Fruit fly (Drosophila melanogaster) whole organism, wandering third instar larva: Measurements from ENCODE around the gene Sfp77F.

Source experiments
- Abd-B ChIP-seq: fragments of >200 bp; optimal IDR thresholded peaks from 2 replicates; lab custom pipeline; 2017; ENCODE audit warnings: missing biosample characterization, missing genetic modification characterization
- Dfd ChIP-seq: fragments of >200 bp; optimal IDR thresholded peaks from 2 replicates; lab custom pipeline; 2017; ENCODE audit warnings: missing biosample characterization, missing genetic modification characterization
- GATAd ChIP-seq: sonication (Bioruptor generic); optimal IDR thresholded peaks from 2 replicates; lab custom pipeline; 2016; ENCODE audit warnings: missing biosample characterization, missing genetic modification characterization
- HLH106 ChIP-seq: fragments of 200-800 bp; optimal IDR thresholded peaks from 3 replicates; lab custom pipeline; 2019; ENCODE audit warnings: missing biosample characterization, mild to moderate bottlenecking, missing genetic modification characterization, moderate library complexity
- Hnf4 ChIP-seq: fragments of 200-800 bp; sonication (Bioruptor generic); optimal IDR thresholded peaks from 2 replicates; lab custom pipeline; 2016; ENCODE audit warnings: missing biosample characterization, mild to moderate bottlenecking, missing genetic modification characterization
- Hr78 ChIP-seq: fragments of >200 bp; optimal IDR thresholded peaks from 2 replicates; lab custom pipeline; 2017; ENCODE audit warnings: missing biosample characterization, missing genetic modification characterization
- Jra ChIP-seq: sonication (Bioruptor generic); optimal IDR thresholded peaks from 2 replicates; lab custom pipeline; 2016; ENCODE audit warnings: missing biosample characterization, missing genetic modification characterization
- Mio ChIP-seq: sonication (Bioruptor generic); optimal IDR thresholded peaks from 2 replicates; lab custom pipeline; 2016; ENCODE audit warnings: missing biosample characterization, missing genetic modification characterization
- Myc ChIP-seq: fragments of >200 bp; optimal IDR thresholded peaks from 2 replicates; lab custom pipeline; 2017
- Rel ChIP-seq, 2 experiments: fragments of 200-800 bp; sonication (Bioruptor generic) in 1 of 2; optimal IDR thresholded peaks; 2 replicates in 1 of 2; 3 replicates in 1 of 2; lab custom pipeline; 2016 to 2019; ENCODE audit warnings: mild to moderate bottlenecking in 2 of 2, missing biosample characterization in 2 of 2, missing genetic modification characterization in 2 of 2, moderate library complexity in 1 of 2
- Sp1 ChIP-seq: fragments of 200-800 bp; sonication (Bioruptor generic); optimal IDR thresholded peaks from 3 replicates; lab custom pipeline; 2019; ENCODE audit warnings: missing biosample characterization, mild to moderate bottlenecking, missing genetic modification characterization, moderate library complexity
- Vsx2 ChIP-seq: fragments of 200-300, 225-300 bp; sonication (Bioruptor generic); optimal IDR thresholded peaks from 2 replicates; lab custom pipeline; 2018; ENCODE audit warnings: missing biosample characterization, missing genetic modification characterization; ENCODE audit not compliant: partially characterized antibody
- dl ChIP-seq, 2 experiments: fragments of 175-275, 200-275 bp in 1 of 2; fragments of 200-275 bp in 1 of 2; sonication (Bioruptor generic); optimal IDR thresholded peaks; lab custom pipeline; 2018; ENCODE audit warnings: mild to moderate bottlenecking in 2 of 2, missing biosample characterization in 2 of 2, missing genetic modification characterization in 2 of 2, moderate library complexity in 2 of 2; ENCODE audit not compliant: partially characterized antibody in 2 of 2, insufficient read depth in 1 of 2
- dmrt93B ChIP-seq: fragments of 200-800 bp; sonication (Bioruptor generic); optimal IDR thresholded peaks from 2 replicates; lab custom pipeline; 2018; ENCODE audit warnings: missing biosample characterization, mild to moderate bottlenecking, missing genetic modification characterization
- dsf ChIP-seq: sonication (Bioruptor generic); optimal IDR thresholded peaks from 2 replicates; lab custom pipeline; 2016; ENCODE audit warnings: missing biosample characterization, missing genetic modification characterization, borderline replicate concordance
- ey ChIP-seq: fragments of 200-800 bp; sonication (Bioruptor generic); optimal IDR thresholded peaks from 2 replicates; lab custom pipeline; 2016; ENCODE audit warnings: missing biosample characterization, missing genetic modification characterization
- foxo ChIP-seq, 2 experiments: fragments of 200-800 bp; sonication (Bioruptor generic); optimal IDR thresholded peaks; 2 replicates in 1 of 2; 3 replicates in 1 of 2; lab custom pipeline; 2016 to 2017; ENCODE audit warnings: missing biosample characterization in 2 of 2, missing genetic modification characterization in 2 of 2
- fru ChIP-seq: fragments of 200-800 bp; sonication (Bioruptor generic); optimal IDR thresholded peaks from 3 replicates; lab custom pipeline; 2016; ENCODE audit warnings: missing biosample characterization, mild to moderate bottlenecking, missing genetic modification characterization
- h ChIP-seq: fragments of 200-800 bp; sonication (Bioruptor generic); optimal IDR thresholded peaks from 3 replicates; lab custom pipeline; 2016; ENCODE audit warnings: missing biosample characterization, mild to moderate bottlenecking, missing genetic modification characterization
- lola ChIP-seq: fragments of >200 bp; optimal IDR thresholded peaks from 2 replicates; lab custom pipeline; 2017; ENCODE audit warnings: missing biosample characterization, missing genetic modification characterization
- pan ChIP-seq: fragments of >200 bp; optimal IDR thresholded peaks from 2 replicates; lab custom pipeline; 2017
- psq ChIP-seq: fragments of 200-800 bp; sonication (Bioruptor generic); optimal IDR thresholded peaks from 3 replicates; lab custom pipeline; 2017; ENCODE audit warnings: missing biosample characterization, mild to moderate bottlenecking, missing genetic modification characterization, moderate library complexity
- rgr ChIP-seq: fragments of 200-800 bp; sonication (Bioruptor generic); optimal IDR thresholded peaks from 3 replicates; lab custom pipeline; 2016; ENCODE audit warnings: missing biosample characterization, mild to moderate bottlenecking, missing genetic modification characterization
- sage ChIP-seq: fragments of 200-800 bp; sonication (Bioruptor generic); optimal IDR thresholded peaks from 2 replicates; lab custom pipeline; 2016; ENCODE audit warnings: missing biosample characterization, mild to moderate bottlenecking, missing genetic modification characterization
- sv ChIP-seq: fragments of 200-800 bp; sonication (Bioruptor generic); optimal IDR thresholded peaks from 3 replicates; lab custom pipeline; 2016; ENCODE audit warnings: missing biosample characterization, missing genetic modification characterization
- tai ChIP-seq: sonication (Bioruptor generic); optimal IDR thresholded peaks from 2 replicates; lab custom pipeline; 2016; ENCODE audit warnings: missing biosample characterization, missing genetic modification characterization
- usp ChIP-seq: fragments of >200 bp; optimal IDR thresholded peaks from 2 replicates; lab custom pipeline; 2017; ENCODE audit warnings: missing biosample characterization, missing genetic modification characterization
- woc ChIP-seq: sonication (Bioruptor generic); optimal IDR thresholded peaks from 2 replicates; lab custom pipeline; 2016; ENCODE audit warnings: missing biosample characterization, mild to moderate bottlenecking, missing genetic modification characterization

Gene Sfp77F

DNA sequence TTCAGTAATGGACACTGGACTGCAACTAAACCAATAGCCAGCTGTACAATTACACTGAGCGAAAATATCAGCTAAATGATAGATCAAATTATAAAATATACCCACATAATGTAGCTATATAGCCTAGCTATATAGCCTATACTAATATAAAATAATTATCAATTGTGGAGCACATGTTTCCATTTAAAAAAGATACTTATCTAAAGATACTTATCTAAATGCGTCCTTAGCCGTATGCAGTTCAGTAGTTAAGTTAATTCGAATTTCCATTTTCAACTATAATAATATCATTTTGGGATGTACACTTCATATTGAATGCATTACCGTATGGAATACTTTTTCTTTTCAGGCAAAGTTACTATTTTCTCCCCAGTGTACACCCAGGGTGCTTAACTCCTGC lies 21.7 kb upstream of the Sfp77F start:
- no peak for TF ChIP-seq sv (GFP tag; lab: Kevin White, UChicago)
- TF ChIP-seq, all 38 proteins: peak for 0

DNA sequence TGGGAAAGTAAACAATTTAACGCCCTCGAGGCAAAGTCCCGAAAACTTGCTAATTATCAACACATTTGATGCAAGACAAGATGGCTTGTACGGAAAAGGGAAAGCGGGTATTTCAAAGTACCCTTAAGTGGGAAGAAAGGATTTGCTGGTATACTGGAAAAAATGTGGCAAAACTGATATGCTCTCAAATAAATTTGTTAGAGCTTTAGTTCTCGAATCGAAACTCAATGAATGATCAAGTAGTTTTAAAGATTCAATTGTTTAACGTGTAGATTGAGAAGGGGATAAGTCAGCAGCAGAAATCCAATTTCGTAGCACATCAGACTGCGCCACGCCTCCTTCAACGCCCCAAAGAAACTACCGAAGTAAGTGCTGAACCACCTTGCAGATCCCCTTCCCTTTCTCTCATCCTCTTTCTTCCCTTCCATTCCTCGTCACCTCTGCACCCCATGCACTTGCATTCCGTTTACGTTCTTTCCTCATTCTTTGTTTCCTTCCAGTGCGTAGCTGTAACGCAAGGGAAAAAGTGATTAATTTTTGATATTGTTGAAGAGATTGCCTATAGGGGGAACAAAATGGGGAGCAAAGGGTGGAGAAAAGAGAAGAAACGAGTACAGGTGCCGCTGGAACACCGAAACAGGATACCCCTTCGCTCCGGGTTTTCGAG lies 19.9 kb upstream of the Sfp77F start:
- peak; percentile 59 for TF ChIP-seq fru (GFP tag; lab: Kevin White, UChicago)
- no peak for TF ChIP-seq pan (lab: Kevin White, UChicago)
- no peak for TF ChIP-seq Vsx2 (GFP tag; lab: Kevin White, UChicago)
- TF ChIP-seq foxo (GFP tag; optimal IDR thresholded peaks at IDR 0.05; lab: Kevin White, UChicago): peak in 1 of 2 experiments; percentile 37
- TF ChIP-seq psq (GFP tag; lab: Kevin White, UChicago): peak; percentile 90
- TF ChIP-seq ey: peak; percentile 26
- TF ChIP-seq rgr (GFP tag; lab: Kevin White, UChicago): peak; percentile 23
- TF ChIP-seq h (GFP tag; lab: Kevin White, UChicago): peak; percentile 44
- peak; percentile 52 for TF ChIP-seq woc (GFP tag; lab: Kevin White, UChicago)
- peak; percentile 30 for TF ChIP-seq HLH106
- peak; percentile 23 for TF ChIP-seq Sp1 (GFP tag; lab: Kevin White, UChicago)

DNA sequence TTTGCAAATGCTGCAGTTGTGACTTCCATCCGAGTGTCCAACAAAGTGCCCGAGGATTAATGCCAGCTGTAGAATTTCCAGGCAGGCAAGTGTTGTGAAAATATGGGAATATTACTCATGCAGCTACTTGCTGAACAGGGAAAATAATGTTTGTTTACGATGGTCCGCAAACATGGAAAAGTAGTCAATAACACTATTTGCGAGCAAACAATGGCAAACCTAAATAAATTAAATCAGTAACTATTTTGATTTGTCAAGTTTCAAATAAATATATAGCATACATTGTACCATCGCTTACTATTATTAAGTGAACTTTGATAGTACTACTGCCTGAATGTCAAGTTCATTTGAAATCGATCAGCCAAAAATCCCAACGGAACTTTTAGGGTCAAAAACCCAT lies 17.9 kb upstream of the Sfp77F start:
- TF ChIP-seq Mio (GFP tag; lab: Kevin White, UChicago) (no peak), Jra (GFP tag; lab: Kevin White, UChicago) (no peak), usp (no peak), dsf (GFP tag; lab: Kevin White, UChicago) (no peak), lola (GFP tag; lab: Kevin White, UChicago) (no peak)

DNA sequence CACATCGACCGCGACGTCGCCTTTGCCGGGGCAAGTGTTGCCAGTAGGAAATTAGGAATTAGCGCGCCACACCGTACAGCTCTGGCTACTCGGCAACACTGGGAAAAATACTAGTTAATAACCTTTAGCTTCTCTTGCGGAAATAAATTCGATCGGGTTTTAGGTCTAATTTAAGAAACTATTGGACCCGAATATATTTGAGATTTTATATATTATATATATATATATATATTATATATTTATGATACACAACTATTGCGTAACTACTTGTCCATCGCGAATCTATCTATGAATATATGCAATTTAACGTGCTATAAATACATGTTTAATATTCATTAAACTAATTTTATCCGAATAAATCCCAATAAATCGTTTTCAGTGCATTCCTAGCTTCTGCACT lies 17.2 kb upstream of the Sfp77F start:
- TF ChIP-seq tai (GFP tag; lab: Kevin White, UChicago) (no peak), rgr (GFP tag; lab: Kevin White, UChicago) (no peak), Hnf4 (GFP tag; lab: Kevin White, UChicago) (no peak), dsf (GFP tag; lab: Kevin White, UChicago) (no peak), Abd-B (no peak), sv (GFP tag; lab: Kevin White, UChicago) (no peak), Dfd (GFP tag; lab: Kevin White, UChicago) (no peak), dmrt93B (GFP tag; lab: Kevin White, UChicago) (no peak), Hr78 (no peak), Vsx2 (GFP tag; lab: Kevin White, UChicago) (no peak), ey (no peak), dl (GFP tag; optimal IDR thresholded peaks at IDR 0.05; lab: Kevin White, UChicago; ENCODE audit: insufficient read depth in 1 of 2, partially characterized antibody in 2 of 2) (no peak), psq (GFP tag; lab: Kevin White, UChicago) (no peak), fru (GFP tag; lab: Kevin White, UChicago) (no peak), lola (GFP tag; lab: Kevin White, UChicago) (no peak)

DNA sequence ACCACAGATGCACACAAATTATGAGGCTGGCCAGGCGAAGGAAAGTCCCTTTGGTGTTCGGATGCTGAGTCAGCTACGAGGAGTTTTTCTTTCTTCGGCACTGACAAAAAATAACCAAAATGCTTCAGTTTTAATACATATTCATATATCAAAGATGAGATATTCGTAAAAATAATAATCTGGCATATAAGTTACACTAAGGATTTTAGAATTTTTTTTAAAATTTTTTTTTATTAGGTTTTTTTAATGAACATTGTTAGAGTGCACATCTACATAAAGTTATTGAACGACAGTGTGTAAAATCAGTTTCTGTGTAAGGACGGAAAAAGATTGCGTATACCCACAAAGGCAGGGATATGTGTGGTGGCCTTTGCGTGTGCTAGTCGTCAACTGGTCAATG lies 9.7 kb upstream of the Sfp77F start:
- TF ChIP-seq sage (GFP tag; lab: Kevin White, UChicago) (no peak), Hr78 (no peak), Dfd (GFP tag; lab: Kevin White, UChicago) (no peak), Sp1 (GFP tag; lab: Kevin White, UChicago) (no peak)

DNA sequence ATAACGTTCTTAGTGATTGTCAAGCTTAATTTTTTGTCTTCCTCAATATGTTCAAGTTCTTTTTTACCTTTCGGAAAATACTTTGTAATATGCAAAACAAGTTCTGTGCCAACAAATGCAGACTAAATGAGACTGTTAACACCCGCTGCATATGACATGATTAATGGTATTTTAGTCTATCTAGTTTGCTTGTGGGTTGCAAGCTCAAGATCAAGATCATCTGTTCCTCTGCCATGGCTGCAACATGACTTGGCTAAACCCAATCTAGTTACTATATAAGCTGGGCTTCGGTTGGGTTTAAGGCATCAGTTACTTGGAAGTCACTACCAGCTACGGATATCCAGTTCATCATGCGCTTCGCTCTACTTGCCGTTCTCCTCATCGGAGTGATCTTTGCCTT lies 8.3 kb upstream of the Sfp77F start, which contains the start of gene CG11458:
Gene CG11458 (plus strand): TSS at position 301 of the 400 bp plus-strand sequence.
- TF ChIP-seq sv (GFP tag; lab: Kevin White, UChicago) (no peak), Abd-B (no peak), rgr (GFP tag; lab: Kevin White, UChicago) (no peak), HLH106 (no peak), Hr78 (no peak), Rel (GFP tag; optimal IDR thresholded peaks at IDR 0.05; lab: Kevin White, UChicago) (no peak), Rel (tag; optimal IDR thresholded peaks at IDR 0.05; lab: Kevin White, UChicago) (no peak), GATAd (no peak), h (GFP tag; lab: Kevin White, UChicago) (no peak), woc (GFP tag; lab: Kevin White, UChicago) (no peak), Myc (lab: Kevin White, UChicago) (no peak), pan (lab: Kevin White, UChicago) (no peak), Sp1 (GFP tag; lab: Kevin White, UChicago) (no peak)
